In the genomic region with DNA sequence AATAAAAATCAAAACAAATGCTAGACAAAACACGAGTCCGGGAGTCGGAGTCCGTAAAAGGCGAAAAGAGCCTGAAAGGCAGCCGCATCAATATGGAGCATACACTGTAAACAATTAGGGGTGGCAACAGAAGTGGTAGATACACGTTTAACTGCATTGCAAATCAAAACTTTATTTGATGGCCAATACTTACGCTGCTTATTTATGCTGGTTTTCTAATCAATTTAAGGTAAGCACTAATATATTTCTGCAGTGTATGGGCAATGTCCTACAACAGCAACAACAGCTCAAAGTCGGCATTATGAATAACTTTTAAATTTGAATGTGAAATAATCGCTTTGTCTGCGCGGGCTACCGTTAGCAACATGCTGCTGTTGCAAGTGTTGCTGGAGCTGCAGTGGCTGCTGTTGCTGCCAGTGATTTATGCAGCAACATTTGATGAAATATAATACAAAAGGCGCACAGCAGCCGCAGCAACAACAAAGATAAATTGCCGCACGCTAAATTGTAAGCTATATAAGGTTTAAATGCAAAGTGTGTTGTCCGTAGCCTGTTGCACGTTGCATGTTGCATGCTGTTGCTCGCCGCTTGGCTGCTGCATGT, we compare ENCODE assay signal across 2 fruit fly cellular contexts.
TF ChIP-seq lines count a peak whose summit lies in the region.

No protein-coding gene starts in this region.

TF ChIP-seq in whole organism, embryonic, 481 proteins besides CTCF, POLR2A, EP300 and RAD21 (continued from another document):
- TF ChIP-seq Asciz (GFP tag; optimal IDR thresholded peaks at IDR 0.05; lab: Kevin White, UChicago) (no peak), phol (tag; optimal IDR thresholded peaks at IDR 0.05; lab: Kevin White, UChicago) (peak; percentile 22), mam (GFP tag; optimal IDR thresholded peaks at IDR 0.05; lab: Kevin White, UChicago) (peak; percentile 18), pnt (GFP tag; optimal IDR thresholded peaks at IDR 0.05; lab: Kevin White, UChicago) (peak; percentile 0), TFAM (GFP tag; optimal IDR thresholded peaks at IDR 0.05; lab: Kevin White, UChicago) (no peak), wdn (GFP tag; IDR thresholded peaks at IDR 0.05; lab: Robert Waterston, UW) (no peak), CG3407 (GFP tag; optimal IDR thresholded peaks at IDR 0.05; lab: Kevin White, UChicago) (no peak), Eip74EF (GFP tag; optimal IDR thresholded peaks at IDR 0.05; lab: Kevin White, UChicago) (no peak), Dfd (GFP tag; optimal IDR thresholded peaks at IDR 0.05; lab: Kevin White, UChicago) (no peak), ftz-f1 (GFP tag; optimal IDR thresholded peaks at IDR 0.05; lab: Kevin White, UChicago) (no peak), insv (GFP tag; optimal IDR thresholded peaks at IDR 0.05; lab: Kevin White, UChicago) (no peak), prd (optimal IDR thresholded peaks at IDR 0.05; lab: Kevin White, UChicago) (no peak), prd (GFP tag; IDR thresholded peaks at IDR 0.05; lab: Robert Waterston, UW) (peak; percentile 11; the same call in 1 of the 3 replicates), Dad (GFP tag; optimal IDR thresholded peaks at IDR 0.05; lab: Kevin White, UChicago) (no peak), CG10565 (GFP tag; optimal IDR thresholded peaks at IDR 0.05; lab: Kevin White, UChicago) (no peak), Med (GFP tag; lab: Kevin White, UChicago) (peak; percentile 32), Ptx1 (GFP tag; IDR thresholded peaks at IDR 0.05; lab: Robert Waterston, UW) (peak; percentile 21; the same call in 1 of the 2 replicates), sens (GFP tag; lab: Kevin White, UChicago) (peak; percentile 77), CG7928 (GFP tag; optimal IDR thresholded peaks at IDR 0.05; lab: Kevin White, UChicago) (no peak), CG4424 (GFP tag; optimal IDR thresholded peaks at IDR 0.05; lab: Kevin White, UChicago) (peak; percentile 15), CG5245 (GFP tag; optimal IDR thresholded peaks at IDR 0.05; lab: Kevin White, UChicago) (no peak), trem (tag; optimal IDR thresholded peaks at IDR 0.05; lab: Kevin White, UChicago) (no peak)
TF ChIP-seq in whole organism, embryonic: peak in this region for 17.

TF ChIP-seq in whole organism, prepupa, 60 proteins besides CTCF, POLR2A, EP300 and RAD21 (continued from another document):
- peak; percentile 70 for TF ChIP-seq Eip78C (GFP tag; lab: Kevin White, UChicago)
- peak; percentile 14 for TF ChIP-seq Ets96B (tag; optimal IDR thresholded peaks at IDR 0.05; lab: Kevin White, UChicago)
- TF ChIP-seq ss (GFP tag; optimal IDR thresholded peaks at IDR 0.05; lab: Kevin White, UChicago) = no peak
- TF ChIP-seq CG6854 (GFP tag; optimal IDR thresholded peaks at IDR 0.05; lab: Kevin White, UChicago) = no peak
- peak; percentile 30 for TF ChIP-seq topi (GFP tag; optimal IDR thresholded peaks at IDR 0.05; lab: Kevin White, UChicago)
- TF ChIP-seq Hr4 (GFP tag; optimal IDR thresholded peaks at IDR 0.05; lab: Kevin White, UChicago) = peak; percentile 54
- TF ChIP-seq svp (GFP tag; lab: Kevin White, UChicago) = peak; percentile 78
- TF ChIP-seq eg (GFP tag; IDR thresholded peaks at IDR 0.05; lab: Robert Waterston, UW) = 0 out of 3 replicates have a peak, but pooled peaks have one; percentile 29
- TF ChIP-seq CG10631 (GFP tag; optimal IDR thresholded peaks at IDR 0.05; lab: Kevin White, UChicago) = peak; percentile 7
- TF ChIP-seq Hr39 (GFP tag; optimal IDR thresholded peaks at IDR 0.05; lab: Kevin White, UChicago) = peak; percentile 26
- no peak for TF ChIP-seq vri (GFP tag; optimal IDR thresholded peaks at IDR 0.05; lab: Kevin White, UChicago)
- TF ChIP-seq Met (GFP tag; optimal IDR thresholded peaks at IDR 0.05; lab: Kevin White, UChicago) = peak; percentile 8
- peak; percentile 25 for TF ChIP-seq esn (GFP tag; optimal IDR thresholded peaks at IDR 0.05; lab: Kevin White, UChicago)
- TF ChIP-seq fkh (GFP tag; optimal IDR thresholded peaks at IDR 0.05; lab: Kevin White, UChicago) = no peak
- no peak for TF ChIP-seq CG8319 (GFP tag; optimal IDR thresholded peaks at IDR 0.05; lab: Kevin White, UChicago)
- no peak for TF ChIP-seq Smox (GFP tag; optimal IDR thresholded peaks at IDR 0.05; lab: Kevin White, UChicago)
- TF ChIP-seq Blimp-1 (GFP tag; optimal IDR thresholded peaks at IDR 0.05; lab: Kevin White, UChicago) = no peak
- peak; percentile 44 for TF ChIP-seq CG3919 (GFP tag; optimal IDR thresholded peaks at IDR 0.05; lab: Kevin White, UChicago)
- TF ChIP-seq acj6 (GFP tag; optimal IDR thresholded peaks at IDR 0.05; lab: Kevin White, UChicago) = peak; percentile 42
- TF ChIP-seq Sox102F (GFP tag; optimal IDR thresholded peaks at IDR 0.05; lab: Kevin White, UChicago) = peak; percentile 1
- no peak for TF ChIP-seq Ets21C (GFP tag; optimal IDR thresholded peaks at IDR 0.05; lab: Kevin White, UChicago)
- TF ChIP-seq achi (GFP tag; optimal IDR thresholded peaks at IDR 0.05; lab: Kevin White, UChicago) = peak; percentile 35
- no peak for TF ChIP-seq dac (GFP tag; optimal IDR thresholded peaks at IDR 0.05; lab: Kevin White, UChicago)
TF ChIP-seq in whole organism, prepupa: peak in this region for 25.
